Worm (Caenorhabditis elegans): ENCODE data around the gene cnt-2.

DNA sequence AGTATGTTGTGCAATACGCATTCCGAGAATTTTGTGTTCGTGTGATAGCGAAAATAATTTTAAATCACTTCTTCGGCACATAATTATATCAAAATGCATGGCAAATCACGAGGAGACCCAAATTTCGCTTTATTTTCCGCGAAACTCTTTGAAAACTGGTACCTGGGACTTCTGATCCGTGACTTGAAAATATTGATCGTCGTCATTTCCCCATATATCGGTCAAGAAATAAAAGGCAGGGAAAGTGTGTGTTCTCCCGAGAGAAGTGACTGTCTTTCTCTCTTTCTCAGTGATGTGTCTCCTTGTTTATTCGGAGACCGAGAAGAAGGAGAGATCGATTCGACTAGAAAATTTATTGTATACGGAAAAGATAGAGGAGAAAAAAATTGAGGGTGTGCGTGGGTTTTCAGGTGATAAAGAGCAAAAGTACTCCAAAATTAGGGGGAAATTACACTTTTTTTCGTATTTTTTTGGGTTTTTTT lies 56.4 kb downstream of the cnt-2 start, which contains the start of gene W09D10.5:
- TF ChIP-seq aly-1 (tag; optimal IDR thresholded peaks at IDR 0.05) = no peak
- no peak for TF ChIP-seq F13C5.2 (tag; optimal IDR thresholded peaks at IDR 0.05)
- TF ChIP-seq pes-1 (GFP tag; IDR thresholded peaks at IDR 0.05) = no peak
- TF ChIP-seq ama-1 (optimal IDR thresholded peaks at IDR 0.05) = peak; percentile 85
- TF ChIP-seq tra-4 (tag; optimal IDR thresholded peaks at IDR 0.05) = no peak
- TF ChIP-seq flt-1 (GFP tag; IDR thresholded peaks at IDR 0.05) = no peak
- TF ChIP-seq tbx-37 (GFP tag; conservative IDR thresholded peaks at IDR 0.05) = no peak
- no peak for TF ChIP-seq hmg-4 (GFP tag; optimal IDR thresholded peaks at IDR 0.05)
- no peak for TF ChIP-seq ceh-36 (tag; optimal IDR thresholded peaks at IDR 0.05)
